Worm (Caenorhabditis elegans) whole organism, L4/young adult: Measurements from ENCODE around the gene F56D1.1.

ENCODE experiments used
- W03F9.2 ChIP-seq: fragments of 150-350 bp; optimal IDR thresholded peaks from 2 replicates; lab custom pipeline; 2014; ENCODE audit warnings: missing biosample characterization, missing genetic modification characterization
- dao-5 ChIP-seq: sonication (generic microtip); optimal IDR thresholded peaks from 2 replicates; lab custom pipeline; 2016; ENCODE audit warnings: missing genotype, missing genetic modification characterization, moderate library complexity, missing compliant biosample characterization
- him-1 ChIP-seq: sonication (generic microtip); optimal IDR thresholded peaks from 2 replicates; lab custom pipeline; 2016; ENCODE audit warnings: missing genotype, missing genetic modification reagents, missing genetic modification characterization, missing compliant biosample characterization

DNA sequence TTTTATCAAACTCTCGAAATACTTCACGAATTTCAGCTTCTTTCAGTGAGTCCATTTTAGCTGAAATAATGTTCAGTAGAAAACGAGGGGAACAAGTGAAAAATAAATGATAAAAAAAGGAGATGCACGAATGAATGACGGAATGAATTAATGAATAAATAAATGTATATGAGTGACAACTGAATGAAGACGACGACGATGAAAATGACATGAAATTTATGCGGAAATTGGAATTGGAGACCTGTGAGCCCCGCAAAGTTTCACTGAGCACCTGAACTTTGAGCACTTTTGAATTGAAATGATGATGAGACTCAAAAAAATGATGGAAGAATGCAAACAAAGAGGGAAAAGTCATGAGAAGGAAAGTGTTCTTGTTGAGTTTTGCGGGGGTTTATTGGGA lies 3.6 kb downstream of the F56D1.1 start, which contains the start of gene cal-8:
- TF ChIP-seq dao-5 (tag; lab: Kevin White, UChicago) (no peak), him-1 (tag; lab: Kevin White, UChicago) (no peak), W03F9.2 (tag; lab: Kevin White, UChicago) (no peak)
